Fruit fly (Drosophila melanogaster) whole organism, adult: Measurements from ENCODE around the gene RecQ5.

Experiments used
- CG12768 ChIP-seq: fragments of 200-800 bp; sonication (Bioruptor generic); optimal IDR thresholded peaks from 2 replicates; lab custom pipeline; 2017; ENCODE audit warnings: missing biosample characterization, missing genetic modification characterization, mild to moderate bottlenecking, moderate library complexity, missing genetic modification reagents
- CG33017 ChIP-seq: fragments of 200-800 bp; sonication (Bioruptor generic); optimal IDR thresholded peaks from 2 replicates; lab custom pipeline; 2018; ENCODE audit warnings: missing biosample characterization, mild to moderate bottlenecking, missing genetic modification characterization, moderate library complexity
- CG5204 ChIP-seq: fragments of 200-800 bp; sonication (Bioruptor generic); optimal IDR thresholded peaks from 2 replicates; lab custom pipeline; 2016; ENCODE audit warnings: missing biosample characterization, missing genetic modification characterization
- CG7045 ChIP-seq: fragments of 200-800 bp; sonication (Bioruptor generic); optimal IDR thresholded peaks from 2 replicates; lab custom pipeline; 2017; ENCODE audit warnings: missing biosample characterization, mild to moderate bottlenecking, missing genetic modification characterization
- Crg-1 ChIP-seq: fragments of 200-800 bp; sonication (Bioruptor generic); optimal IDR thresholded peaks from 2 replicates; lab custom pipeline; 2016; ENCODE audit warnings: missing biosample characterization, missing genetic modification characterization
- Mnt ChIP-seq: fragments of 200-800 bp; sonication (Bioruptor generic); optimal IDR thresholded peaks from 2 replicates; lab custom pipeline; 2016; ENCODE audit warnings: missing biosample characterization, mild to moderate bottlenecking, missing genetic modification characterization
- bab1 ChIP-seq: fragments of 200-800 bp; sonication (Bioruptor generic); optimal IDR thresholded peaks from 3 replicates; lab custom pipeline; 2019; ENCODE audit warnings: missing biosample characterization, mild to moderate bottlenecking, missing genetic modification characterization, moderate library complexity
- cnc ChIP-seq, 2 experiments: fragments of >200 bp; optimal IDR thresholded peaks; 2 replicates each; lab custom pipeline; 2017
- kay ChIP-seq: fragments of 200-800 bp; sonication (Bioruptor generic); peaks from one replicate; lab custom pipeline; 2016; ENCODE audit warnings: missing biosample characterization, missing genetic modification characterization, borderline replicate concordance

DNA sequence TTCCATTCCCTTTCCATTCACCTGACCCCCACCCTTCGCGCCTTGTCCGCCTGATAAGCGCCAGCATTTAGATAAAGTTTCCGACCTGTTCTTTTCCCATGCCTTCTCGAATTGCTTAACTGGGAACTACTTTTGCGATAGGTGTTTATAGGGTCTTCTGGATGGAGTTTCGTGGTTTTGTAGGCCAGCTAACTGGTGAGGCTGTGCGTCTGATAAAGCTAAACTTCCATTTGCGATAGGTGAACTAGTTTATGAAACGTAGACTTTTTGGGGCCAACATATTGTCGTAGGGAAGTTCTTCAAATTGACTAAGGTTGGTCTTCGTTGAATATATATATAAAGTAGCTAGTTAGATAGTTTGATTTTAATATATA lies 3.7 kb upstream of the RecQ5 start:
- no peak for TF ChIP-seq CG7045 (GFP tag; lab: Kevin White, UChicago)
- TF ChIP-seq Mnt, result no peak
- TF ChIP-seq kay, result peak; percentile 23
- TF ChIP-seq CG5204 (GFP tag; lab: Kevin White, UChicago), result no peak
- TF ChIP-seq bab1 (GFP tag; lab: Kevin White, UChicago), result no peak
- no peak for TF ChIP-seq cnc (optimal IDR thresholded peaks at IDR 0.05; lab: Kevin White, UChicago)
- TF ChIP-seq Crg-1 (GFP tag; lab: Kevin White, UChicago), result no peak
- TF ChIP-seq CG33017 (tag; lab: Kevin White, UChicago), result no peak
- TF ChIP-seq CG12768, result no peak
